Fruit fly (Drosophila melanogaster): Measurements from ENCODE around the gene CG32263.

DNA sequence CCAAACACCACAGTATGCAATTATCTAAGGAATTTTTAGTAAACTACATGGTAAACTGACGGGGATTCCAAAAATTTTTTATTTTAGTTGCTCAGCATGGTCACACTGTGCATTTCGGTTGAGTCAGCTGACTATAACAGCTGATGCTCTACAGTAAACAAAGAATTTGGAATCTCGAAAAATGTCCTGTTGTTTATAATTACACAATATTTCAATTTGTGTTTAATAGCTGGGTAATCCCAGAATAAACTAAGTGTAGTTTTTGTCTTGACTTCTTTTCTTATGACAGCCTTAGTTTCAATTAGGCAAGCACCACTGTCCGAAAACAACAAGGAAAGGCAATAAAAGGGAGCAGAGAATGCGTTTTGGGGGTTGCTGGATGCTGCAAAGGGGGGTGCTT, 25.2 kb downstream of the CG32263 start:
- TF ChIP-seq brk (GFP tag; optimal IDR thresholded peaks at IDR 0.05) (no peak), N (GFP tag; optimal IDR thresholded peaks at IDR 0.05) (no peak), pan (optimal IDR thresholded peaks at IDR 0.05) (no peak), Hnf4 (GFP tag; optimal IDR thresholded peaks at IDR 0.05) (no peak), Dfd (GFP tag; optimal IDR thresholded peaks at IDR 0.05) (no peak), psq (GFP tag; optimal IDR thresholded peaks at IDR 0.05) (no peak), jim (GFP tag; optimal IDR thresholded peaks at IDR 0.05) (no peak)

Measured in whole organism, wandering third instar larva.